Fruit fly (Drosophila melanogaster) whole organism, embryonic: ENCODE measurements around the gene Top3beta.
A peak's percentile ranks its signal among the peaks of the same experiment; 100 is the strongest.

Experiments used
- Abd-B ChIP-seq: fragments of 200-800 bp; sonication (Bioruptor generic); optimal IDR thresholded peaks from 2 replicates; lab custom pipeline; 2018; ENCODE audit warnings: missing biosample characterization, mild to moderate bottlenecking, missing genetic modification characterization, moderate library complexity
- Awh ChIP-seq: fragments of 200-800 bp; sonication (Bioruptor generic); IDR thresholded peaks from 2 replicates; pipeline ENCODE4, ENCODE4 v1.3.6; 2022; ENCODE audit warnings: missing biosample characterization, missing genetic modification characterization
- B-H1 ChIP-seq: fragments of 200-800 bp; sonication (Bioruptor generic); IDR thresholded peaks from 3 replicates; pipeline ENCODE4 v1.3.6; 2022; ENCODE audit warnings: missing biosample characterization, missing genetic modification characterization
- B-H2 ChIP-seq: fragments of 200-800 bp; sonication (Bioruptor generic); optimal IDR thresholded peaks from 2 replicates; lab custom pipeline; 2018; ENCODE audit warnings: missing biosample characterization, mild to moderate bottlenecking, missing genetic modification characterization
- Bgb ChIP-seq: fragments of 200-800 bp; sonication (Bioruptor generic); IDR thresholded peaks from 2 replicates; pipeline ENCODE4 v1.3.6; 2022; ENCODE audit warnings: missing biosample characterization, missing genetic modification characterization; ENCODE audit not compliant: partially characterized antibody
- Blimp-1 ChIP-seq: fragments of 200-800 bp; sonication (Bioruptor generic); optimal IDR thresholded peaks from 3 replicates; lab custom pipeline; 2018; ENCODE audit warnings: missing biosample characterization, missing genetic modification characterization, mild to moderate bottlenecking, moderate library complexity, missing genetic modification reagents
- Bteb2 ChIP-seq: fragments of 200-800 bp; sonication (Bioruptor generic); optimal IDR thresholded peaks from 2 replicates; lab custom pipeline; 2016; ENCODE audit warnings: missing biosample characterization, missing genetic modification characterization
- CG10274 ChIP-seq: fragments of 200-800 bp; sonication (Bioruptor generic); optimal IDR thresholded peaks from 3 replicates; lab custom pipeline; 2017; ENCODE audit warnings: missing biosample characterization, mild to moderate bottlenecking, missing genetic modification characterization
- CG10431 ChIP-seq: fragments of 200-800 bp; sonication (Bioruptor generic); optimal IDR thresholded peaks from 3 replicates; lab custom pipeline; 2018; ENCODE audit warnings: missing biosample characterization, mild to moderate bottlenecking, missing genetic modification characterization
- CG11696 ChIP-seq: fragments of 200-800 bp; sonication (Bioruptor generic); IDR thresholded peaks from 2 replicates; pipeline ENCODE4 v1.3.6; 2022; ENCODE audit warnings: missing biosample characterization, missing genetic modification characterization
- CG14667 ChIP-seq: fragments of 200-800 bp; sonication (Bioruptor generic); IDR thresholded peaks from 2 replicates; pipeline ENCODE4 v1.3.6; 2022; ENCODE audit warnings: missing biosample characterization, missing genetic modification characterization
- CG1647 ChIP-seq: fragments of 200-800 bp; sonication (Bioruptor generic); optimal IDR thresholded peaks from 3 replicates; lab custom pipeline; 2016; ENCODE audit warnings: missing biosample characterization, missing genetic modification characterization
- CG1792 ChIP-seq: fragments of 200-800 bp; sonication (Bioruptor generic); optimal IDR thresholded peaks from 2 replicates; lab custom pipeline; 2016; ENCODE audit warnings: missing biosample characterization, missing genetic modification characterization
- CG18262 ChIP-seq: fragments of 200-800 bp; optimal IDR thresholded peaks from 3 replicates; lab custom pipeline; 2019; ENCODE audit warnings: missing biosample characterization, mild to moderate bottlenecking, missing genetic modification characterization, moderate library complexity
- CG2129 ChIP-seq: fragments of 200-800 bp; sonication (Bioruptor generic); IDR thresholded peaks from 2 replicates; pipeline ENCODE4 v1.3.6; 2022; ENCODE audit warnings: missing biosample characterization, missing genetic modification characterization; ENCODE audit not compliant: partially characterized antibody
- CG2712 ChIP-seq: fragments of 200-800 bp; optimal IDR thresholded peaks from 3 replicates; lab custom pipeline; 2019; ENCODE audit warnings: missing biosample characterization, mild to moderate bottlenecking, missing genetic modification characterization, moderate library complexity
- CG3163 ChIP-seq: fragments of 200-800 bp; sonication (Bioruptor generic); optimal IDR thresholded peaks from 3 replicates; lab custom pipeline; 2016; ENCODE audit warnings: missing biosample characterization, missing genetic modification characterization
- CG34376 ChIP-seq: fragments of 200-800 bp; sonication (Bioruptor generic); optimal IDR thresholded peaks from 2 replicates; lab custom pipeline; 2018; ENCODE audit warnings: missing biosample characterization, mild to moderate bottlenecking, missing genetic modification characterization
- CG8290 ChIP-seq, 3 experiments: fragments of 200-800 bp; sonication (Bioruptor generic); optimal IDR thresholded peaks; 2 replicates each; lab custom pipeline; 2016 to 2019; ENCODE audit warnings: missing biosample characterization in 3 of 3, missing genetic modification characterization in 3 of 3, mild to moderate bottlenecking in 2 of 3, moderate library complexity in 1 of 3
- CG8944 ChIP-seq: fragments of 200-800 bp; sonication (Bioruptor generic); optimal IDR thresholded peaks from 3 replicates; lab custom pipeline; 2016; ENCODE audit warnings: missing biosample characterization, missing genetic modification characterization
- CoRest ChIP-seq: fragments of 200-800 bp; sonication (Bioruptor generic); optimal IDR thresholded peaks from 3 replicates; lab custom pipeline; 2018; ENCODE audit warnings: missing biosample characterization, mild to moderate bottlenecking, missing genetic modification characterization, moderate library complexity
- Doc3 ChIP-seq: fragments of 200-800 bp; sonication (Bioruptor generic); IDR thresholded peaks from 3 replicates; pipeline ENCODE4 v1.3.6; 2022; ENCODE audit warnings: missing biosample characterization, missing genetic modification characterization; ENCODE audit not compliant: partially characterized antibody
- Elba2 ChIP-seq: fragments of 200-800 bp; sonication (Bioruptor generic); optimal IDR thresholded peaks from 3 replicates; lab custom pipeline; 2016; ENCODE audit warnings: missing biosample characterization, missing genetic modification characterization
- GATAe ChIP-seq: fragments of 200-800 bp; sonication (Bioruptor generic); conservative IDR thresholded peaks from 2 replicates; pipeline ENCODE4 v1.3.6; 2022; ENCODE audit warnings: missing biosample characterization, missing genetic modification characterization
- HLH3B ChIP-seq: fragments of 200-800 bp; sonication (Bioruptor generic); IDR thresholded peaks from 2 replicates; pipeline ENCODE4 v1.3.6; 2022; ENCODE audit warnings: missing biosample characterization, missing genetic modification characterization
- Kr ChIP-seq: fragments of 200-800 bp; sonication (Bioruptor generic); optimal IDR thresholded peaks from 2 replicates; lab custom pipeline; 2017; ENCODE audit warnings: missing biosample characterization, mild to moderate bottlenecking, missing genetic modification characterization
- MTF-1 ChIP-seq: fragments of 200-800 bp; sonication (Bioruptor generic); optimal IDR thresholded peaks from 2 replicates; lab custom pipeline; 2018; ENCODE audit warnings: missing biosample characterization, mild to moderate bottlenecking, missing genetic modification characterization, borderline replicate concordance
- Med ChIP-seq: fragments of 200-800 bp; sonication (Bioruptor generic); peaks from one replicate; lab custom pipeline; 2016; ENCODE audit warnings: missing biosample characterization, missing genetic modification characterization, mild to moderate bottlenecking, inconsistent platforms, moderate library complexity
- Myb ChIP-seq: fragments of 200-800 bp; sonication (Bioruptor generic); optimal IDR thresholded peaks from 2 replicates; lab custom pipeline; 2016; ENCODE audit warnings: missing biosample characterization, missing genetic modification characterization
- Optix ChIP-seq: fragments of 200-800 bp; sonication (Bioruptor generic); IDR thresholded peaks from 3 replicates; pipeline ENCODE4 v1.3.6; 2022; ENCODE audit warnings: missing biosample characterization, missing genetic modification characterization
- Pdp1 ChIP-seq, 2 experiments: fragments of 200-800 bp; sonication (Bioruptor generic); optimal IDR thresholded peaks; 3 replicates each; lab custom pipeline; 2016; ENCODE audit warnings: missing biosample characterization in 2 of 2, missing genetic modification characterization in 2 of 2, mild to moderate bottlenecking in 1 of 2, moderate library complexity in 1 of 2
- Poxn ChIP-seq: fragments of 200-800 bp; sonication (Bioruptor generic); IDR thresholded peaks from 2 replicates; pipeline ENCODE4 v1.3.6; 2022; ENCODE audit warnings: missing biosample characterization, missing genetic modification characterization
- Spps ChIP-seq: fragments of 200-800 bp; sonication (Bioruptor generic); optimal IDR thresholded peaks from 2 replicates; lab custom pipeline; 2018; ENCODE audit warnings: missing biosample characterization, mild to moderate bottlenecking, missing genetic modification characterization
- Sry-δ ChIP-seq: fragments of 200-800 bp; sonication (Bioruptor generic); optimal IDR thresholded peaks from 2 replicates; lab custom pipeline; 2016; ENCODE audit warnings: missing biosample characterization, missing genetic modification characterization
- al ChIP-seq: fragments of 200-800 bp; sonication (Bioruptor generic); IDR thresholded peaks from 2 replicates; pipeline ENCODE4 v1.3.6; 2022; ENCODE audit warnings: missing biosample characterization, missing genetic modification characterization
- aop ChIP-seq: fragments of 200-800 bp; sonication (Bioruptor generic); IDR thresholded peaks from 2 replicates; pipeline ENCODE4 v1.3.6; 2022; ENCODE audit warnings: missing biosample characterization, missing genetic modification characterization
- ara ChIP-seq: fragments of 200-800 bp; sonication (Bioruptor generic); IDR thresholded peaks from 2 replicates; pipeline ENCODE4 v1.3.6; 2022; ENCODE audit warnings: missing biosample characterization, missing genetic modification characterization
- bigmax ChIP-seq: fragments of 200-800 bp; sonication (Bioruptor generic); optimal IDR thresholded peaks from 2 replicates; lab custom pipeline; 2018; ENCODE audit warnings: missing biosample characterization, mild to moderate bottlenecking, missing genetic modification characterization
- dm ChIP-seq: fragments of 200-800 bp; sonication (Bioruptor generic); optimal IDR thresholded peaks from 3 replicates; lab custom pipeline; 2016; ENCODE audit warnings: missing biosample characterization, missing genetic modification characterization
- ewg ChIP-seq: fragments of 200-800 bp; sonication (Bioruptor generic); optimal IDR thresholded peaks from 3 replicates; lab custom pipeline; 2017; ENCODE audit warnings: mild to moderate bottlenecking, missing biosample characterization, missing genetic modification reagents, missing genetic modification characterization
- fd102C ChIP-seq: fragments of 200-800 bp; sonication (Bioruptor generic); optimal IDR thresholded peaks from 2 replicates; lab custom pipeline; 2018; ENCODE audit warnings: missing biosample characterization, mild to moderate bottlenecking, missing genetic modification characterization, moderate library complexity
- gsb-n ChIP-seq: fragments of 200-800 bp; sonication (Bioruptor generic); optimal IDR thresholded peaks from 3 replicates; lab custom pipeline; 2018; ENCODE audit warnings: missing biosample characterization, mild to moderate bottlenecking, missing genetic modification characterization
- hbn ChIP-seq: fragments of 200-800 bp; sonication (Bioruptor generic); IDR thresholded peaks from 2 replicates; pipeline ENCODE4 v1.3.6; 2022; ENCODE audit warnings: missing biosample characterization, missing genetic modification characterization; ENCODE audit not compliant: partially characterized antibody
- ken ChIP-seq: fragments of 200-800 bp; sonication (Bioruptor generic); IDR thresholded peaks from 3 replicates; pipeline ENCODE4 v1.3.6; 2022; ENCODE audit warnings: missing biosample characterization, missing genetic modification characterization
- mam ChIP-seq: fragments of 200-800 bp; sonication (Bioruptor generic); optimal IDR thresholded peaks from 3 replicates; lab custom pipeline; 2016; ENCODE audit warnings: missing biosample characterization, missing genetic modification characterization
- nom ChIP-seq: fragments of 200-800 bp; sonication (Bioruptor generic); optimal IDR thresholded peaks from 2 replicates; lab custom pipeline; 2017; ENCODE audit warnings: missing biosample characterization, missing genetic modification characterization, mild to moderate bottlenecking, moderate library complexity, missing genetic modification reagents
- sisA ChIP-seq: fragments of 200-800 bp; sonication (Bioruptor generic); IDR thresholded peaks from 2 replicates; pipeline ENCODE4 v1.3.6; 2022; ENCODE audit warnings: missing biosample characterization, missing genetic modification characterization
- twi ChIP-seq: fragments of 200-800 bp; optimal IDR thresholded peaks from 2 replicates; lab custom pipeline; 2019; ENCODE audit warnings: missing biosample characterization, mild to moderate bottlenecking, missing genetic modification characterization, moderate library complexity
- tx ChIP-seq: fragments of 200-800 bp; sonication (Bioruptor generic); optimal IDR thresholded peaks from 2 replicates; lab custom pipeline; 2016; ENCODE audit warnings: missing biosample characterization, missing genetic modification characterization
- vnd ChIP-seq: fragments of 200-800 bp; sonication (Bioruptor generic); IDR thresholded peaks from 3 replicates; pipeline ENCODE4 v1.3.6; 2022; ENCODE audit warnings: missing biosample characterization, missing genetic modification characterization; ENCODE audit not compliant: partially characterized antibody

The Top3beta gene

DNA sequence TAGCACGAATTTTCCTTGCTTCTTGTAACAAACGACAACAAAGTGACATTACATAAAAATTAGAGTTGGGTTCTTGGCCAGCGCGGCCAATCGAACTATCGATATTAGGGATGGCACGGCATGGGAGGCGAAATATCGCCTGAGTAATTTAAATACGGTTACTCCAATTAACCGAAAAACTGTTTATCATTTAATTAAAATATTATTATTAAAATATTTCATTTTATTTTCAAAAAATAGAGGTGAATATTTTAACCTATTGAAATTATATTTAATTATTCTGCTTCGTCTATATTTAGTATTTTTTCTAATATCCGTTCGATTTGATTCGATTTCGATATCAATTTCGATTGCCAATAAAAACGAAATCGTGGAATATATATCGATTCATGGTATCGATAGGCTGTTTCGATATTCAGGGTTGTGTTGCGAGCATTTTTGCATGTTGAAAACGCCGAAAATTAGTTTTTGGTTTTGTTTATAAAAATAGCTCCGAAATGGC, 32.3 kb downstream of the Top3beta start, which contains the start of the genes Rbcn-3A and Spx (continued):
- TF ChIP-seq al (peak; percentile 23; the same call in 1 of the 2 replicates), B-H1 (GFP tag; lab: Robert Waterston, UW) (no peak), Bteb2 (no peak), tx (GFP tag; lab: Kevin White, UChicago) (no peak), twi (tag; lab: Kevin White, UChicago) (peak; percentile 29), ara (GFP tag; lab: Robert Waterston, UW) (no peak), aop (no peak), Bgb (peak; percentile 80), B-H2 (GFP tag; lab: Kevin White, UChicago) (peak; percentile 6), Blimp-1 (GFP tag; lab: Kevin White, UChicago) (no peak), CoRest (tag; lab: Kevin White, UChicago) (peak; percentile 69), CG10274 (GFP tag; lab: Kevin White, UChicago) (no peak), GATAe (GFP tag; lab: Robert Waterston, UW) (no peak), Spps (tag; lab: Kevin White, UChicago) (no peak), CG8290 (GFP tag; optimal IDR thresholded peaks at IDR 0.05; lab: Kevin White, UChicago) (no peak), CG8290 (tag; optimal IDR thresholded peaks at IDR 0.05; lab: Kevin White, UChicago) (no peak), Abd-B (GFP tag; lab: Kevin White, UChicago) (peak; percentile 40), Med (GFP tag; lab: Kevin White, UChicago) (no peak), Elba2 (GFP tag; lab: Kevin White, UChicago) (no peak), CG14667 (no peak), Kr (GFP tag; lab: Kevin White, UChicago) (no peak), gsb-n (no peak), nom (GFP tag; lab: Kevin White, UChicago) (no peak), CG1792 (no peak), vnd (GFP tag; lab: Robert Waterston, UW) (peak; percentile 85), CG11696 (GFP tag; lab: Robert Waterston, UW) (no peak), CG18262 (tag; lab: Kevin White, UChicago) (peak; percentile 38), CG2129 (peak; percentile 82), bigmax (GFP tag; lab: Kevin White, UChicago) (no peak), sisA (GFP tag; lab: Robert Waterston, UW) (0 out of 2 replicates have a peak, but pooled peaks have one; percentile 14), fd102C (GFP tag; lab: Kevin White, UChicago) (no peak), Myb (GFP tag; lab: Kevin White, UChicago) (no peak), Optix (GFP tag; lab: Robert Waterston, UW) (no peak), CG8944 (no peak), Poxn (no peak), CG2712 (peak; percentile 49), CG3163 (GFP tag; lab: Kevin White, UChicago) (no peak), Doc3 (GFP tag; lab: Robert Waterston, UW) (peak; percentile 89), MTF-1 (GFP tag; lab: Kevin White, UChicago) (no peak), dm (GFP tag; lab: Kevin White, UChicago) (no peak), Awh (no peak), CG34376 (no peak), Pdp1 (GFP tag; optimal IDR thresholded peaks at IDR 0.05; lab: Kevin White, UChicago) (peak in 1 of 2 experiments; percentile 90), Sry-δ (peak; percentile 81), HLH3B (GFP tag; lab: Robert Waterston, UW) (no peak), ken (GFP tag; lab: Robert Waterston, UW) (no peak), CG1647 (GFP tag; lab: Kevin White, UChicago) (no peak), ewg (GFP tag; lab: Kevin White, UChicago) (no peak), mam (GFP tag; lab: Kevin White, UChicago) (no peak), hbn (GFP tag; lab: Robert Waterston, UW) (peak; percentile 78), CG10431 (no peak)
